Fruit fly (Drosophila melanogaster) whole organism, embryonic: ENCODE measurements around the gene HemK2.

Experiments used
- Adf1 ChIP-seq: fragments of 200-800 bp; sonication (Bioruptor generic); IDR thresholded peaks from 2 replicates; pipeline ENCODE4 v1.3.6; 2022; ENCODE audit warnings: missing biosample characterization, missing genetic modification characterization
- CG1024 ChIP-seq: fragments of 200-800 bp; sonication (Bioruptor generic); IDR thresholded peaks from 2 replicates; pipeline ENCODE4 v1.3.6; 2022; ENCODE audit warnings: missing biosample characterization, missing genetic modification characterization
- CG11456 ChIP-seq: fragments of 200-800 bp; sonication (Bioruptor generic); IDR thresholded peaks from 3 replicates; pipeline ENCODE4 v1.3.6; 2022; ENCODE audit warnings: missing biosample characterization, missing genetic modification characterization
- CG11695 ChIP-seq: fragments of 200-800 bp; sonication (Bioruptor generic); IDR thresholded peaks from 3 replicates; pipeline ENCODE4 v1.3.6; 2022; ENCODE audit warnings: missing biosample characterization, missing genetic modification characterization
- CG11696 ChIP-seq: fragments of 200-800 bp; sonication (Bioruptor generic); IDR thresholded peaks from 2 replicates; pipeline ENCODE4 v1.3.6; 2022; ENCODE audit warnings: missing biosample characterization, missing genetic modification characterization
- CG12071 ChIP-seq: fragments of 200-800 bp; sonication (Bioruptor generic); optimal IDR thresholded peaks from 3 replicates; lab custom pipeline; 2018; ENCODE audit warnings: missing biosample characterization, mild to moderate bottlenecking, missing genetic modification characterization
- CG12155 ChIP-seq: fragments of 200-800 bp; sonication (Bioruptor generic); optimal IDR thresholded peaks from 3 replicates; lab custom pipeline; 2016; ENCODE audit warnings: missing biosample characterization, missing genetic modification characterization
- CG1233 ChIP-seq: fragments of 200-800 bp; sonication (Bioruptor generic); optimal IDR thresholded peaks from 4 replicates; lab custom pipeline; 2018; ENCODE audit warnings: missing biosample characterization, mild to moderate bottlenecking, missing genetic modification characterization
- CG14441 ChIP-seq: fragments of 200-800 bp; sonication (Bioruptor generic); IDR thresholded peaks from 2 replicates; pipeline ENCODE4 v1.3.6; 2022; ENCODE audit warnings: missing biosample characterization, missing genetic modification characterization
- CG18599 ChIP-seq: fragments of 200-800 bp; sonication (Bioruptor generic); optimal IDR thresholded peaks from 3 replicates; lab custom pipeline; 2017; ENCODE audit warnings: missing biosample characterization, missing genetic modification characterization, mild to moderate bottlenecking, moderate library complexity, missing genetic modification reagents
- CG18764 ChIP-seq: fragments of 200-800 bp; sonication (Bioruptor generic); optimal IDR thresholded peaks from 3 replicates; lab custom pipeline; 2016; ENCODE audit warnings: missing biosample characterization, missing genetic modification characterization
- CG2129 ChIP-seq: fragments of 200-800 bp; sonication (Bioruptor generic); IDR thresholded peaks from 2 replicates; pipeline ENCODE4 v1.3.6; 2022; ENCODE audit warnings: missing biosample characterization, missing genetic modification characterization; ENCODE audit not compliant: partially characterized antibody
- CG32532 ChIP-seq: fragments of 200-800 bp; sonication (Bioruptor generic); IDR thresholded peaks from 2 replicates; pipeline ENCODE4 v1.3.6; 2022; ENCODE audit warnings: missing biosample characterization, missing genetic modification characterization
- CG32767 ChIP-seq: fragments of 200-800 bp; sonication (Bioruptor generic); IDR thresholded peaks from 2 replicates; pipeline ENCODE4 v1.3.6; 2022; ENCODE audit warnings: missing biosample characterization, missing genetic modification characterization
- CG34376 ChIP-seq: fragments of 200-800 bp; sonication (Bioruptor generic); optimal IDR thresholded peaks from 2 replicates; lab custom pipeline; 2018; ENCODE audit warnings: missing biosample characterization, mild to moderate bottlenecking, missing genetic modification characterization
- CG4328 ChIP-seq: fragments of 200-800 bp; sonication (Bioruptor generic); optimal IDR thresholded peaks from 3 replicates; lab custom pipeline; 2017; ENCODE audit warnings: missing biosample characterization, missing genetic modification reagents, missing genetic modification characterization
- CG7556 ChIP-seq: fragments of 200-800 bp; sonication (Bioruptor generic); optimal IDR thresholded peaks from 2 replicates; lab custom pipeline; 2017; ENCODE audit warnings: missing biosample characterization, mild to moderate bottlenecking, missing genetic modification characterization
- CG7963 ChIP-seq: fragments of 200-800 bp; sonication (Bioruptor generic); IDR thresholded peaks from 3 replicates; pipeline ENCODE4 v1.3.6; 2022; ENCODE audit warnings: missing biosample characterization, missing genetic modification characterization; ENCODE audit not compliant: partially characterized antibody
- CG8290 ChIP-seq, 3 experiments: fragments of 200-800 bp; sonication (Bioruptor generic); optimal IDR thresholded peaks; 2 replicates each; lab custom pipeline; 2016 to 2019; ENCODE audit warnings: missing biosample characterization in 3 of 3, missing genetic modification characterization in 3 of 3, mild to moderate bottlenecking in 2 of 3, moderate library complexity in 1 of 3
- CG8388 ChIP-seq: fragments of 200-800 bp; sonication (Bioruptor generic); optimal IDR thresholded peaks from 2 replicates; lab custom pipeline; 2019; ENCODE audit warnings: missing biosample characterization, mild to moderate bottlenecking, missing genetic modification characterization, moderate library complexity
- CG9609 ChIP-seq: fragments of 200-800 bp; sonication (Bioruptor generic); optimal IDR thresholded peaks from 3 replicates; lab custom pipeline; 2016; ENCODE audit warnings: missing biosample characterization, missing genetic modification characterization
- CG9932 ChIP-seq: fragments of 200-800 bp; sonication (Bioruptor generic); IDR thresholded peaks from 2 replicates; pipeline ENCODE4 v1.3.6; 2022; ENCODE audit warnings: missing biosample characterization, missing genetic modification characterization
- HLH4C ChIP-seq: fragments of 200-800 bp; sonication (Bioruptor generic); IDR thresholded peaks from 3 replicates; pipeline ENCODE4 v1.3.6; 2022; ENCODE audit warnings: missing biosample characterization, missing genetic modification characterization; ENCODE audit not compliant: partially characterized antibody
- HLHmδ ChIP-seq: fragments of 200-800 bp; sonication (Bioruptor generic); optimal IDR thresholded peaks from 2 replicates; lab custom pipeline; 2018; ENCODE audit warnings: missing biosample characterization, mild to moderate bottlenecking, missing genetic modification characterization, moderate library complexity
- Lhr ChIP-seq: fragments of 200-800 bp; sonication (Bioruptor generic); optimal IDR thresholded peaks from 3 replicates; lab custom pipeline; 2017; ENCODE audit warnings: mild to moderate bottlenecking, missing biosample characterization, missing genetic modification reagents, missing genetic modification characterization
- Med ChIP-seq: fragments of 200-800 bp; sonication (Bioruptor generic); peaks from one replicate; lab custom pipeline; 2016; ENCODE audit warnings: missing biosample characterization, missing genetic modification characterization, mild to moderate bottlenecking, inconsistent platforms, moderate library complexity
- PHDP ChIP-seq: fragments of 200-800 bp; sonication (Bioruptor generic); optimal IDR thresholded peaks from 3 replicates; lab custom pipeline; 2018; ENCODE audit warnings: missing biosample characterization, mild to moderate bottlenecking, missing genetic modification characterization, moderate library complexity
- Ptx1 ChIP-seq: fragments of 200-800 bp; sonication (Bioruptor generic); IDR thresholded peaks from 2 replicates; pipeline ENCODE4 v1.3.6; 2022; ENCODE audit warnings: missing biosample characterization, missing genetic modification characterization
- ab ChIP-seq: fragments of 200-800 bp; sonication (Bioruptor generic); optimal IDR thresholded peaks from 2 replicates; lab custom pipeline; 2016; ENCODE audit warnings: missing biosample characterization, missing genetic modification characterization
- al ChIP-seq: fragments of 200-800 bp; sonication (Bioruptor generic); IDR thresholded peaks from 2 replicates; pipeline ENCODE4 v1.3.6; 2022; ENCODE audit warnings: missing biosample characterization, missing genetic modification characterization
- aop ChIP-seq: fragments of 200-800 bp; sonication (Bioruptor generic); IDR thresholded peaks from 2 replicates; pipeline ENCODE4 v1.3.6; 2022; ENCODE audit warnings: missing biosample characterization, missing genetic modification characterization
- bab2 ChIP-seq: fragments of 200-800 bp; sonication (Bioruptor generic); optimal IDR thresholded peaks from 2 replicates; lab custom pipeline; 2016; ENCODE audit warnings: missing biosample characterization, missing genetic modification characterization
- bsh ChIP-seq, 2 experiments: fragments of 200-800 bp; sonication (Bioruptor generic); optimal IDR thresholded peaks; 2 replicates each; lab custom pipeline; 2017 to 2018; ENCODE audit warnings: mild to moderate bottlenecking in 2 of 2, missing biosample characterization in 2 of 2, missing genetic modification characterization in 2 of 2, moderate library complexity in 1 of 2
- caup ChIP-seq: fragments of 200-800 bp; sonication (Bioruptor generic); optimal IDR thresholded peaks from 3 replicates; lab custom pipeline; 2017; ENCODE audit warnings: missing biosample characterization, mild to moderate bottlenecking, missing genetic modification characterization, moderate library complexity; ENCODE audit not compliant: severe bottlenecking
- chif ChIP-seq, 2 experiments: fragments of 200-800 bp; sonication (Bioruptor generic); optimal IDR thresholded peaks; 3 replicates each; lab custom pipeline; 2016; ENCODE audit warnings: missing biosample characterization in 2 of 2, missing genetic modification characterization in 2 of 2
- ci ChIP-seq: fragments of 200-800 bp; sonication (Bioruptor generic); IDR thresholded peaks from 3 replicates; pipeline ENCODE4 v1.3.6; 2022; ENCODE audit warnings: missing biosample characterization, missing genetic modification characterization
- cwo ChIP-seq: fragments of 200-800 bp; sonication (Bioruptor generic); optimal IDR thresholded peaks from 3 replicates; lab custom pipeline; 2017; ENCODE audit warnings: missing biosample characterization, missing genetic modification characterization, mild to moderate bottlenecking, moderate library complexity, missing genetic modification reagents
- disco-r ChIP-seq: fragments of 200-800 bp; sonication (Bioruptor generic); optimal IDR thresholded peaks from 2 replicates; lab custom pipeline; 2016; ENCODE audit warnings: missing biosample characterization, missing genetic modification characterization
- dysf ChIP-seq: fragments of 200-800 bp; sonication (Bioruptor generic); IDR thresholded peaks from 3 replicates; pipeline ENCODE4 v1.3.6; 2022; ENCODE audit warnings: missing biosample characterization, missing genetic modification characterization
- emc ChIP-seq: fragments of 200-800 bp; sonication (Bioruptor generic); optimal IDR thresholded peaks from 2 replicates; lab custom pipeline; 2016; ENCODE audit warnings: missing biosample characterization, missing genetic modification characterization
- eyg ChIP-seq: fragments of 200-800 bp; sonication (Bioruptor generic); optimal IDR thresholded peaks from 3 replicates; lab custom pipeline; 2016; ENCODE audit warnings: missing biosample characterization, missing genetic modification characterization
- fru ChIP-seq: fragments of >200 bp; optimal IDR thresholded peaks from 2 replicates; lab custom pipeline; 2017
- fu2 ChIP-seq: fragments of 200-800 bp; sonication (Bioruptor generic); optimal IDR thresholded peaks from 2 replicates; lab custom pipeline; 2016; ENCODE audit warnings: missing biosample characterization, missing genetic modification characterization
- gfzf ChIP-seq: fragments of 200-800 bp; sonication (Bioruptor generic); optimal IDR thresholded peaks from 2 replicates; lab custom pipeline; 2016; ENCODE audit warnings: missing biosample characterization, mild to moderate bottlenecking, missing genetic modification characterization, moderate library complexity
- hb ChIP-seq: fragments of 200-800 bp; sonication (Bioruptor generic); IDR thresholded peaks from 3 replicates; pipeline ENCODE4 v1.3.6; 2022; ENCODE audit warnings: missing biosample characterization, missing genetic modification characterization; ENCODE audit not compliant: partially characterized antibody
- nmo ChIP-seq: fragments of 200-800 bp; sonication (Bioruptor generic); optimal IDR thresholded peaks from 2 replicates; lab custom pipeline; 2018; ENCODE audit warnings: missing biosample characterization, mild to moderate bottlenecking, missing genetic modification characterization, moderate library complexity
- pho ChIP-seq: fragments of 200-800 bp; sonication (Bioruptor generic); optimal IDR thresholded peaks from 2 replicates; lab custom pipeline; 2016; ENCODE audit warnings: missing biosample characterization, missing genetic modification characterization
- ro ChIP-seq: fragments of 200-800 bp; sonication (Bioruptor generic); IDR thresholded peaks from 2 replicates; pipeline ENCODE4 v1.3.6; 2022; ENCODE audit warnings: missing biosample characterization, missing genetic modification characterization
- sens ChIP-seq: fragments of 200-800 bp; sonication (Bioruptor generic); peaks from one replicate; lab custom pipeline; 2016; ENCODE audit warnings: missing biosample characterization, missing genetic modification characterization
- sug ChIP-seq: fragments of 200-800 bp; optimal IDR thresholded peaks from 2 replicates; lab custom pipeline; 2019; ENCODE audit warnings: missing biosample characterization, mild to moderate bottlenecking, missing genetic modification characterization, moderate library complexity
- twi ChIP-seq: fragments of 200-800 bp; optimal IDR thresholded peaks from 2 replicates; lab custom pipeline; 2019; ENCODE audit warnings: missing biosample characterization, mild to moderate bottlenecking, missing genetic modification characterization, moderate library complexity

HemK2 gene

DNA sequence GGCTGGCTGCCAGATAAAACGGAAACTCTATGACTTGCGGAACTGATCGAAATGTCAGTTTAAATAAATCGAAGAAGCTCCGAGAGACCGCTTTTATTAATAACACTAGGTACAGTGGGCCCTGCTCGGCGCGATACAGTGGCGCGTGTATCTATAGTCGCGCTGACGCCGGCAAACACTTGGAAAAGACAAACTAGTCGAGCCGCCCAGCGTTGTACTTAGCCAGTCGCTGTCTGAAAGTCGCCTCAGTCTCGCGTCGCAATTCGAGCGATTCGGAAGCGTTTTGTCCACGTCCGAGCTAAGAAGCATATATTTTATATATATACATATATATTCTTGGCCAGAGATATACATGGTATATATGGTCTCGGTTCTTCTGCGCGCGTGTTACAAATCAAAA is 29.6 kb downstream of the HemK2 start (continued):
- no peak for TF ChIP-seq bsh (GFP tag; optimal IDR thresholded peaks at IDR 0.05; lab: Kevin White, UChicago)
- TF ChIP-seq CG34376 (GFP tag; lab: Kevin White, UChicago) = peak; percentile 17
- no peak for TF ChIP-seq ro (GFP tag; lab: Robert Waterston, UW)
- TF ChIP-seq caup (GFP tag; lab: Kevin White, UChicago) = peak; percentile 51
- TF ChIP-seq CG11695 (GFP tag; lab: Robert Waterston, UW) = 0 out of 3 replicates have a peak, but pooled peaks have one; percentile 11
- no peak for TF ChIP-seq hb (GFP tag; lab: Robert Waterston, UW)
- no peak for TF ChIP-seq HLH4C (GFP tag; lab: Robert Waterston, UW)
- no peak for TF ChIP-seq nmo (GFP tag; lab: Kevin White, UChicago)
- no peak for TF ChIP-seq CG9609 (GFP tag; lab: Kevin White, UChicago)
- no peak for TF ChIP-seq CG7556 (GFP tag; lab: Kevin White, UChicago)
- no peak for TF ChIP-seq chif (GFP tag; optimal IDR thresholded peaks at IDR 0.05; lab: Kevin White, UChicago)
- peak; percentile 60 for TF ChIP-seq al (GFP tag; lab: Robert Waterston, UW)
- no peak for TF ChIP-seq CG1024
- TF ChIP-seq CG8388 (GFP tag; lab: Kevin White, UChicago) = no peak
- TF ChIP-seq aop (GFP tag; lab: Robert Waterston, UW) = no peak
- TF ChIP-seq CG32767 (GFP tag; lab: Robert Waterston, UW) = no peak
- peak; percentile 37 for TF ChIP-seq PHDP (tag; lab: Kevin White, UChicago)
- TF ChIP-seq cwo (GFP tag; lab: Kevin White, UChicago) = peak; percentile 32
- no peak for TF ChIP-seq eyg (GFP tag; lab: Kevin White, UChicago)
- TF ChIP-seq CG32532 = peak; percentile 86
- peak; percentile 68 for TF ChIP-seq CG18599 (GFP tag; lab: Kevin White, UChicago)
- TF ChIP-seq emc = no peak
- TF ChIP-seq CG11456 (GFP tag; lab: Robert Waterston, UW) = peak; percentile 83
- no peak for TF ChIP-seq HLHmδ (GFP tag; lab: Kevin White, UChicago)
- TF ChIP-seq CG9932 (GFP tag; lab: Robert Waterston, UW) = peak; percentile 75
- TF ChIP-seq CG18764 = no peak
- no peak for TF ChIP-seq twi (tag; lab: Kevin White, UChicago)
- TF ChIP-seq CG11696 (GFP tag; lab: Robert Waterston, UW) = peak; percentile 62
- no peak for TF ChIP-seq pho (GFP tag; lab: Kevin White, UChicago)
- no peak for TF ChIP-seq CG8290 (GFP tag; optimal IDR thresholded peaks at IDR 0.05; lab: Kevin White, UChicago)
- peak in 1 of 2 experiments; percentile 89 for TF ChIP-seq CG8290 (tag; optimal IDR thresholded peaks at IDR 0.05; lab: Kevin White, UChicago)
- no peak for TF ChIP-seq Lhr (GFP tag; lab: Kevin White, UChicago)
- TF ChIP-seq ab (GFP tag; lab: Kevin White, UChicago) = no peak
- TF ChIP-seq bab2 (GFP tag; lab: Kevin White, UChicago) = no peak
- no peak for TF ChIP-seq ci (GFP tag; lab: Robert Waterston, UW)
- TF ChIP-seq gfzf (GFP tag; lab: Kevin White, UChicago) = no peak
- TF ChIP-seq CG2129 (GFP tag; lab: Robert Waterston, UW) = no peak
- TF ChIP-seq CG7963 (GFP tag; lab: Robert Waterston, UW) = no peak
- peak; percentile 73 for TF ChIP-seq CG14441 (GFP tag; lab: Robert Waterston, UW)
- TF ChIP-seq Med (GFP tag; lab: Kevin White, UChicago) = peak; percentile 91
- TF ChIP-seq dysf (GFP tag; lab: Robert Waterston, UW) = peak; percentile 75
- no peak for TF ChIP-seq fru (lab: Kevin White, UChicago)
- TF ChIP-seq CG4328 (GFP tag; lab: Kevin White, UChicago) = no peak
- no peak for TF ChIP-seq CG12155 (GFP tag; lab: Kevin White, UChicago)
- no peak for TF ChIP-seq fu2 (GFP tag; lab: Kevin White, UChicago)
- TF ChIP-seq CG12071 = peak; percentile 66
- TF ChIP-seq sug = peak; percentile 21
- TF ChIP-seq Adf1 = 0 out of 2 replicates have a peak, but pooled peaks have one; percentile 24
- TF ChIP-seq sens (GFP tag; lab: Kevin White, UChicago) = peak; percentile 70
- peak; percentile 38 for TF ChIP-seq CG1233 (GFP tag; lab: Kevin White, UChicago)
- no peak for TF ChIP-seq disco-r (GFP tag; lab: Kevin White, UChicago)
- TF ChIP-seq Ptx1 (GFP tag; lab: Robert Waterston, UW) = peak; percentile 30; the same call in 1 of the 2 replicates
